Worm (Caenorhabditis elegans) whole organism, L2 larva: ENCODE measurements around the gene ppk-2.

ENCODE experiments used
- C34F6.9 ChIP-seq: fragments of 150-350 bp; optimal IDR thresholded peaks from 2 replicates; lab custom pipeline; 2014; ENCODE audit warnings: missing biosample characterization, missing genetic modification characterization
- F13H6.1 ChIP-seq: sonication (generic microtip); optimal IDR thresholded peaks from 2 replicates; lab custom pipeline; 2016; ENCODE audit warnings: missing genetic modification characterization, missing compliant biosample characterization
- R02D3.7 ChIP-seq: fragments of 150-350 bp; optimal IDR thresholded peaks from 2 replicates; lab custom pipeline; 2014; ENCODE audit warnings: missing biosample characterization, missing genetic modification characterization
- ZK546.5 ChIP-seq: sonication (generic microtip); optimal IDR thresholded peaks from 2 replicates; lab custom pipeline; 2017; ENCODE audit warnings: missing biosample characterization, missing genetic modification characterization
- alr-1 ChIP-seq: fragments of 150-350 bp; optimal IDR thresholded peaks from 2 replicates; lab custom pipeline; 2014; ENCODE audit warnings: missing biosample characterization, missing genetic modification characterization
- blmp-1 ChIP-seq: sonication (generic microtip); optimal IDR thresholded peaks from 2 replicates; lab custom pipeline; 2017; ENCODE audit warnings: missing genetic modification characterization, mild to moderate bottlenecking, missing compliant biosample characterization, antibody characterized with exemption, moderate library complexity; ENCODE audit not compliant: insufficient read depth
- ceh-82 ChIP-seq: fragments of 150-350 bp; optimal IDR thresholded peaks from 2 replicates; lab custom pipeline; 2014; ENCODE audit warnings: missing biosample characterization, missing genetic modification characterization
- crh-2 ChIP-seq: sonication (generic microtip); optimal IDR thresholded peaks from 2 replicates; lab custom pipeline; 2017; ENCODE audit warnings: missing biosample characterization, missing genetic modification characterization
- dmd-4 ChIP-seq: sonication (generic microtip); optimal IDR thresholded peaks from 2 replicates; lab custom pipeline; 2017; ENCODE audit warnings: missing biosample characterization, missing genetic modification characterization
- egl-27 ChIP-seq: sonication (generic microtip); optimal IDR thresholded peaks from 3 replicates; lab custom pipeline; 2017; ENCODE audit warnings: missing biosample characterization, missing genetic modification reagents, missing genetic modification characterization
- fos-1 ChIP-seq: fragments of 150-350 bp; optimal IDR thresholded peaks from 2 replicates; lab custom pipeline; 2014; ENCODE audit warnings: missing biosample characterization, missing genetic modification characterization
- gmeb-1 ChIP-seq: fragments of 150-350 bp; optimal IDR thresholded peaks from 2 replicates; lab custom pipeline; 2014; ENCODE audit warnings: missing biosample characterization, missing genetic modification characterization
- lin-13 ChIP-seq: fragments of 150-350 bp; optimal IDR thresholded peaks from 2 replicates; lab custom pipeline; 2014; ENCODE audit warnings: missing biosample characterization, missing genetic modification reagents, missing genetic modification characterization
- lsy-2 ChIP-seq, 2 experiments: fragments of 150-350 bp in 1 of 2; sonication (generic microtip) in 1 of 2; optimal IDR thresholded peaks; 2 replicates each; lab custom pipeline; 2014 to 2017; ENCODE audit warnings: missing biosample characterization in 2 of 2, missing genetic modification characterization in 2 of 2
- mab-5 ChIP-seq: fragments of 150-350 bp; optimal IDR thresholded peaks from 2 replicates; lab custom pipeline; 2014; ENCODE audit warnings: missing biosample characterization, missing genetic modification characterization
- mbf-1 ChIP-seq: sonication (generic microtip); optimal IDR thresholded peaks from 2 replicates; lab custom pipeline; 2017; ENCODE audit warnings: missing biosample characterization, missing genetic modification characterization
- mdl-1 ChIP-seq, 2 experiments: fragments of 150-350 bp in 1 of 2; sonication (generic microtip) in 1 of 2; optimal IDR thresholded peaks; 2 replicates each; lab custom pipeline; 2017; ENCODE audit warnings: missing biosample characterization in 2 of 2, missing genetic modification characterization in 2 of 2
- nhr-11 ChIP-seq: fragments of 150-350 bp; optimal IDR thresholded peaks from 2 replicates; lab custom pipeline; 2014; ENCODE audit warnings: missing biosample characterization, missing genetic modification characterization
- nhr-129 ChIP-seq: fragments of 150-350 bp; optimal IDR thresholded peaks from 2 replicates; lab custom pipeline; 2014; ENCODE audit warnings: missing biosample characterization, missing genetic modification characterization
- nhr-21 ChIP-seq: fragments of 150-350 bp; optimal IDR thresholded peaks from 2 replicates; lab custom pipeline; 2014; ENCODE audit warnings: missing biosample characterization, missing genetic modification characterization
- nhr-237 ChIP-seq: fragments of 150-350 bp; optimal IDR thresholded peaks from 2 replicates; lab custom pipeline; 2014; ENCODE audit warnings: missing biosample characterization, missing genetic modification characterization
- nhr-25 ChIP-seq: fragments of 150-350 bp; sonication (generic microtip); optimal IDR thresholded peaks from 3 replicates; lab custom pipeline; 2014; ENCODE audit warnings: missing biosample characterization, missing genetic modification characterization
- nhr-6 ChIP-seq: fragments of 150-350 bp; optimal IDR thresholded peaks from 2 replicates; lab custom pipeline; 2014; ENCODE audit warnings: missing biosample characterization, missing genetic modification characterization
- nhr-77 ChIP-seq: fragments of 150-350 bp; optimal IDR thresholded peaks from 2 replicates; lab custom pipeline; 2014; ENCODE audit warnings: missing biosample characterization, missing genetic modification characterization
- peb-1 ChIP-seq: fragments of 150-350 bp; optimal IDR thresholded peaks from 2 replicates; lab custom pipeline; 2014; ENCODE audit warnings: missing biosample characterization, missing genetic modification characterization
- sem-4 ChIP-seq: fragments of 150-350 bp; optimal IDR thresholded peaks from 2 replicates; lab custom pipeline; 2014; ENCODE audit warnings: missing biosample characterization, missing genetic modification reagents, missing genetic modification characterization
- skn-1 ChIP-seq: sonication (generic microtip); optimal IDR thresholded peaks from 2 replicates; lab custom pipeline; 2017; ENCODE audit warnings: missing biosample characterization, missing genetic modification characterization
- sma-3 ChIP-seq: sonication (generic microtip); optimal IDR thresholded peaks from 2 replicates; lab custom pipeline; 2016; ENCODE audit warnings: missing genetic modification reagents, missing genetic modification characterization, missing compliant biosample characterization
- sma-9 ChIP-seq, 2 experiments: fragments of 150-350 bp in 1 of 2; sonication (generic microtip) in 1 of 2; optimal IDR thresholded peaks; 2 replicates each; lab custom pipeline; 2014 to 2016; ENCODE audit warnings: missing genetic modification characterization in 2 of 2, mild to moderate bottlenecking in 1 of 2, missing biosample characterization in 1 of 2, missing compliant biosample characterization in 1 of 2, missing genetic modification reagents in 1 of 2, moderate library complexity in 1 of 2
- snpc-4 ChIP-seq: fragments of 150-350 bp; optimal IDR thresholded peaks from 2 replicates; lab custom pipeline; 2014; ENCODE audit warnings: missing biosample characterization, missing genetic modification characterization
- unc-39 ChIP-seq: fragments of 150-350 bp; optimal IDR thresholded peaks from 2 replicates; lab custom pipeline; 2014; ENCODE audit warnings: missing biosample characterization, missing genetic modification characterization
- unc-55 ChIP-seq: fragments of 150-350 bp; sonication (generic microtip); optimal IDR thresholded peaks from 3 replicates; lab custom pipeline; 2014; ENCODE audit warnings: missing biosample characterization, missing genetic modification reagents, missing genetic modification characterization
- unc-62 ChIP-seq: fragments of 150-350 bp; optimal IDR thresholded peaks from 2 replicates; lab custom pipeline; 2014; ENCODE audit warnings: missing biosample characterization, missing genetic modification reagents, missing genetic modification characterization
- zag-1 ChIP-seq: fragments of 150-350 bp; optimal IDR thresholded peaks from 2 replicates; lab custom pipeline; 2014; ENCODE audit warnings: missing biosample characterization, missing genetic modification characterization
- ztf-11 ChIP-seq: sonication (generic microtip); optimal IDR thresholded peaks from 2 replicates; lab custom pipeline; 2017; ENCODE audit warnings: missing biosample characterization, missing genetic modification characterization
- ztf-4 ChIP-seq: fragments of 150-350 bp; optimal IDR thresholded peaks from 2 replicates; lab custom pipeline; 2014; ENCODE audit warnings: missing biosample characterization, missing genetic modification characterization

The ppk-2 gene

ce11 chrIII:2089453-2089852 lies 12.6 kb upstream of the ppk-2 start:
- TF ChIP-seq F13H6.1 (tag; lab: Kevin White, UChicago) (peak; percentile 17), mdl-1 (tag; optimal IDR thresholded peaks at IDR 0.05; lab: Kevin White, UChicago) (no peak), skn-1 (tag; lab: Kevin White, UChicago) (no peak), R02D3.7 (no peak), snpc-4 (tag; lab: Kevin White, UChicago) (no peak), mbf-1 (tag; lab: Kevin White, UChicago) (no peak), ZK546.5 (tag; lab: Kevin White, UChicago) (no peak), mab-5 (tag; lab: Kevin White, UChicago) (no peak), gmeb-1 (peak; percentile 11), zag-1 (tag; lab: Kevin White, UChicago) (no peak), lsy-2 (tag; optimal IDR thresholded peaks at IDR 0.05; lab: Kevin White, UChicago) (peak in 1 of 2 experiments; percentile 43), unc-62 (GFP tag; lab: Kevin White, UChicago) (no peak), C34F6.9 (tag; lab: Kevin White, UChicago) (peak; percentile 56), dmd-4 (tag; lab: Kevin White, UChicago) (no peak), alr-1 (tag; lab: Kevin White, UChicago) (no peak), lin-13 (GFP tag; lab: Kevin White, UChicago) (peak; percentile 20), ztf-11 (tag; lab: Kevin White, UChicago) (no peak), fos-1 (tag; lab: Kevin White, UChicago) (peak; percentile 9), nhr-237 (tag; lab: Kevin White, UChicago) (no peak), sma-3 (GFP tag; lab: Kevin White, UChicago) (no peak), nhr-77 (no peak), nhr-129 (tag; lab: Kevin White, UChicago) (peak; percentile 15), ceh-82 (no peak), egl-27 (tag; lab: Kevin White, UChicago) (no peak), unc-39 (tag; lab: Kevin White, UChicago) (no peak), unc-55 (GFP tag; lab: Kevin White, UChicago) (peak; percentile 49), nhr-11 (tag; lab: Kevin White, UChicago) (no peak)

ce11 chrIII:2090695-2091094 lies 11.4 kb upstream of the ppk-2 start:
- TF ChIP-seq alr-1 (tag; lab: Kevin White, UChicago): no peak
- TF ChIP-seq ZK546.5 (tag; lab: Kevin White, UChicago): no peak
- TF ChIP-seq unc-39 (tag; lab: Kevin White, UChicago): no peak
- TF ChIP-seq crh-2 (tag; lab: Kevin White, UChicago): peak; percentile 75
- TF ChIP-seq sma-3 (GFP tag; lab: Kevin White, UChicago): peak; percentile 80
- peak; percentile 77 for TF ChIP-seq gmeb-1
- TF ChIP-seq R02D3.7: no peak
- peak; percentile 89 for TF ChIP-seq fos-1 (tag; lab: Kevin White, UChicago)
- no peak for TF ChIP-seq peb-1
- peak; percentile 34 for TF ChIP-seq lin-13 (GFP tag; lab: Kevin White, UChicago)
- no peak for TF ChIP-seq dmd-4 (tag; lab: Kevin White, UChicago)
- TF ChIP-seq unc-55 (GFP tag; lab: Kevin White, UChicago): no peak
- TF ChIP-seq blmp-1 (tag; lab: Kevin White, UChicago): peak; percentile 37
- peak; percentile 63 for TF ChIP-seq sem-4 (tag; lab: Kevin White, UChicago)
- peak; percentile 64 for TF ChIP-seq C34F6.9 (tag; lab: Kevin White, UChicago)
- TF ChIP-seq F13H6.1 (tag; lab: Kevin White, UChicago): peak; percentile 73
- peak; percentile 63 for TF ChIP-seq nhr-6 (tag; lab: Kevin White, UChicago)
- peak in 1 of 2 experiments; percentile 62 for TF ChIP-seq lsy-2 (tag; optimal IDR thresholded peaks at IDR 0.05; lab: Kevin White, UChicago)
- peak; percentile 27 for TF ChIP-seq ztf-4 (tag; lab: Kevin White, UChicago)
- peak; percentile 59 for TF ChIP-seq nhr-129 (tag; lab: Kevin White, UChicago)
- peak; percentile 87 for TF ChIP-seq nhr-25 (tag; lab: Kevin White, UChicago)
- no peak for TF ChIP-seq nhr-237 (tag; lab: Kevin White, UChicago)
- no peak for TF ChIP-seq ceh-82
- peak; percentile 11 for TF ChIP-seq nhr-21 (tag; lab: Kevin White, UChicago)

DNA sequence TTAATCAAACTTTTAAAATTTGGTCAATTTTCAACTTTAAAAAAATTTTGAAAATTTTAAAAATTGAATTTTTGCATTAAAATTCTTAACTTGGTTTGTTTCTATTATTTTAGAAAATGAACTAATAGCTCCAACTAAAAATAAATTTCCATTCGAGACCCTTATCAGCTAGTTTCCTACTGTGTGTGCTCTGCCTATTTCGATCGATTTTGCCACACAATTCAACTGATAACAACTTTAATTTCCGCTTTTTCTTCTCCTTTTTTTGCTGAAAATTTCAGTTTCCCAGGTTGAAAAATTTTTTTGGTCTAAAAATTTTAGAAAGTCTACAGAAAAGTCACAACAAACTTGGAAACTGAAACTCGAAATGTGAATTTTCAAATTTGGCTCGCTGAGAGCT lies 10.7 kb upstream of the ppk-2 start:
- TF ChIP-seq ztf-11 (tag; lab: Kevin White, UChicago) (no peak), lin-13 (GFP tag; lab: Kevin White, UChicago) (no peak), fos-1 (tag; lab: Kevin White, UChicago) (peak; percentile 67), sma-9 (GFP tag; optimal IDR thresholded peaks at IDR 0.05; lab: Kevin White, UChicago) (no peak), sma-9 (tag; optimal IDR thresholded peaks at IDR 0.05; lab: Kevin White, UChicago) (no peak), egl-27 (tag; lab: Kevin White, UChicago) (no peak)
